Fruit fly (Drosophila melanogaster) whole organism, embryonic: ENCODE data around the gene Syt1.

Source experiments
- Abd-B ChIP-seq: fragments of 200-800 bp; sonication (Bioruptor generic); optimal IDR thresholded peaks from 2 replicates; lab custom pipeline; 2018; ENCODE audit warnings: missing biosample characterization, mild to moderate bottlenecking, missing genetic modification characterization, moderate library complexity
- CG10366 ChIP-seq: fragments of 200-800 bp; sonication (Bioruptor generic); IDR thresholded peaks from 2 replicates; pipeline ENCODE4 v1.3.6; 2022; ENCODE audit warnings: missing biosample characterization, missing genetic modification characterization
- CG11504 ChIP-seq: fragments of 200-800 bp; sonication (Bioruptor generic); optimal IDR thresholded peaks from 3 replicates; lab custom pipeline; 2019; ENCODE audit warnings: missing biosample characterization, mild to moderate bottlenecking, missing genetic modification characterization, moderate library complexity
- CG14441 ChIP-seq: fragments of 200-800 bp; sonication (Bioruptor generic); IDR thresholded peaks from 2 replicates; pipeline ENCODE4 v1.3.6; 2022; ENCODE audit warnings: missing biosample characterization, missing genetic modification characterization
- CG15073 ChIP-seq: fragments of 200-800 bp; sonication (Bioruptor generic); optimal IDR thresholded peaks from 2 replicates; lab custom pipeline; 2016; ENCODE audit warnings: missing biosample characterization, missing genetic modification characterization
- CG1529 ChIP-seq: fragments of 200-800 bp; sonication (Bioruptor generic); optimal IDR thresholded peaks from 3 replicates; lab custom pipeline; 2018; ENCODE audit warnings: missing biosample characterization, missing genetic modification characterization
- CG15479 ChIP-seq: fragments of 200-800 bp; sonication (Bioruptor generic); optimal IDR thresholded peaks from 3 replicates; lab custom pipeline; 2019; ENCODE audit warnings: missing biosample characterization, mild to moderate bottlenecking, missing genetic modification characterization, moderate library complexity
- CG15696 ChIP-seq: fragments of 200-800 bp; sonication (Bioruptor generic); optimal IDR thresholded peaks from 2 replicates; lab custom pipeline; 2019; ENCODE audit warnings: missing biosample characterization, mild to moderate bottlenecking, missing genetic modification characterization, moderate library complexity
- CG16863 ChIP-seq: fragments of 200-800 bp; sonication (Bioruptor generic); optimal IDR thresholded peaks from 3 replicates; lab custom pipeline; 2016; ENCODE audit warnings: missing biosample characterization, missing genetic modification characterization
- CG3726 ChIP-seq: fragments of 200-800 bp; sonication (Bioruptor generic); IDR thresholded peaks from 3 replicates; pipeline ENCODE4, ENCODE4 v1.3.6; 2022; ENCODE audit warnings: missing biosample characterization, missing genetic modification characterization
- CG4730 ChIP-seq: fragments of 200-800 bp; sonication (Bioruptor generic); IDR thresholded peaks from 2 replicates; pipeline ENCODE4 v1.3.6; 2022; ENCODE audit warnings: missing biosample characterization, missing genetic modification characterization
- CG4820 ChIP-seq: fragments of 200-800 bp; sonication (Bioruptor generic); optimal IDR thresholded peaks from 3 replicates; lab custom pipeline; 2016; ENCODE audit warnings: missing biosample characterization, missing genetic modification characterization
- CG4854 ChIP-seq: fragments of 200-800 bp; sonication (Bioruptor generic); optimal IDR thresholded peaks from 2 replicates; lab custom pipeline; 2016; ENCODE audit warnings: missing biosample characterization, missing genetic modification characterization, inconsistent platforms
- CG5180 ChIP-seq: fragments of 200-800 bp; sonication (Bioruptor generic); optimal IDR thresholded peaks from 3 replicates; lab custom pipeline; 2017; ENCODE audit warnings: missing biosample characterization, missing genetic modification characterization, mild to moderate bottlenecking, moderate library complexity, missing genetic modification reagents
- CG6813 ChIP-seq: fragments of 200-800 bp; sonication (Bioruptor generic); optimal IDR thresholded peaks from 2 replicates; lab custom pipeline; 2017; ENCODE audit warnings: missing biosample characterization, missing genetic modification characterization, mild to moderate bottlenecking, moderate library complexity, missing genetic modification reagents
- CG8359 ChIP-seq: fragments of 200-800 bp; sonication (Bioruptor generic); optimal IDR thresholded peaks from 2 replicates; lab custom pipeline; 2017; ENCODE audit warnings: missing biosample characterization, mild to moderate bottlenecking, missing genetic modification characterization, borderline replicate concordance
- CG8478 ChIP-seq: fragments of >200 bp; optimal IDR thresholded peaks from 2 replicates; lab custom pipeline; 2018
- CG9609 ChIP-seq: fragments of 200-800 bp; sonication (Bioruptor generic); optimal IDR thresholded peaks from 3 replicates; lab custom pipeline; 2016; ENCODE audit warnings: missing biosample characterization, missing genetic modification characterization
- Dek ChIP-seq: fragments of 200-800 bp; sonication (Bioruptor generic); optimal IDR thresholded peaks from 3 replicates; lab custom pipeline; 2019; ENCODE audit warnings: missing biosample characterization, mild to moderate bottlenecking, missing genetic modification characterization, moderate library complexity
- Jarid2 ChIP-seq: fragments of 200-800 bp; sonication (Bioruptor generic); optimal IDR thresholded peaks from 3 replicates; lab custom pipeline; 2017; ENCODE audit warnings: mild to moderate bottlenecking, missing biosample characterization, missing genetic modification reagents, missing genetic modification characterization
- Kr ChIP-seq: fragments of 200-800 bp; sonication (Bioruptor generic); optimal IDR thresholded peaks from 2 replicates; lab custom pipeline; 2017; ENCODE audit warnings: missing biosample characterization, mild to moderate bottlenecking, missing genetic modification characterization
- Lpt ChIP-seq: fragments of >200 bp; optimal IDR thresholded peaks from 2 replicates; lab custom pipeline; 2018; ENCODE audit warnings: missing biosample characterization, missing genetic modification characterization
- Meics ChIP-seq: fragments of 200-800 bp; sonication (Bioruptor generic); optimal IDR thresholded peaks from 2 replicates; lab custom pipeline; 2017; ENCODE audit warnings: missing biosample characterization, mild to moderate bottlenecking, missing genetic modification characterization
- PHDP ChIP-seq: fragments of 200-800 bp; sonication (Bioruptor generic); optimal IDR thresholded peaks from 3 replicates; lab custom pipeline; 2018; ENCODE audit warnings: missing biosample characterization, mild to moderate bottlenecking, missing genetic modification characterization, moderate library complexity
- Six4 ChIP-seq: fragments of 200-800 bp; sonication (Bioruptor generic); optimal IDR thresholded peaks from 2 replicates; lab custom pipeline; 2016; ENCODE audit warnings: missing biosample characterization, missing genetic modification characterization
- abd-A ChIP-seq: fragments of 200-800 bp; sonication (Bioruptor generic); optimal IDR thresholded peaks from 3 replicates; lab custom pipeline; 2019; ENCODE audit warnings: missing biosample characterization, mild to moderate bottlenecking, missing genetic modification characterization, moderate library complexity
- ato ChIP-seq: fragments of 200-800 bp; sonication (Bioruptor generic); IDR thresholded peaks from 2 replicates; pipeline ENCODE4 v1.3.6; 2022; ENCODE audit warnings: missing biosample characterization, missing genetic modification characterization; ENCODE audit not compliant: partially characterized antibody
- bigmax ChIP-seq: fragments of 200-800 bp; sonication (Bioruptor generic); optimal IDR thresholded peaks from 2 replicates; lab custom pipeline; 2018; ENCODE audit warnings: missing biosample characterization, mild to moderate bottlenecking, missing genetic modification characterization
- crc ChIP-seq: fragments of 200-800 bp; sonication (Bioruptor generic); optimal IDR thresholded peaks from 2 replicates; lab custom pipeline; 2016; ENCODE audit warnings: missing biosample characterization, missing genetic modification characterization
- dati ChIP-seq: fragments of 200-800 bp; sonication (Bioruptor generic); IDR thresholded peaks from 2 replicates; pipeline ENCODE4 v1.3.6; 2022; ENCODE audit warnings: missing biosample characterization, missing genetic modification characterization
- dm ChIP-seq: fragments of 200-800 bp; sonication (Bioruptor generic); optimal IDR thresholded peaks from 3 replicates; lab custom pipeline; 2016; ENCODE audit warnings: missing biosample characterization, missing genetic modification characterization
- dmrt99B ChIP-seq: fragments of 200-800 bp; sonication (Bioruptor generic); optimal IDR thresholded peaks from 2 replicates; lab custom pipeline; 2018; ENCODE audit warnings: missing biosample characterization, mild to moderate bottlenecking, missing genetic modification characterization, moderate library complexity
- eve ChIP-seq, 2 experiments: fragments of >200 bp; optimal IDR thresholded peaks; 2 replicates each; lab custom pipeline; 2017; ENCODE audit warnings: missing biosample characterization in 2 of 2, missing genetic modification characterization in 2 of 2
- eyg ChIP-seq: fragments of 200-800 bp; sonication (Bioruptor generic); optimal IDR thresholded peaks from 3 replicates; lab custom pipeline; 2016; ENCODE audit warnings: missing biosample characterization, missing genetic modification characterization
- gsb-n ChIP-seq: fragments of 200-800 bp; sonication (Bioruptor generic); optimal IDR thresholded peaks from 3 replicates; lab custom pipeline; 2018; ENCODE audit warnings: missing biosample characterization, mild to moderate bottlenecking, missing genetic modification characterization
- jigr1 ChIP-seq: fragments of 200-800 bp; sonication (Bioruptor generic); IDR thresholded peaks from 3 replicates; pipeline ENCODE4 v1.3.6; 2022; ENCODE audit warnings: missing biosample characterization, missing genetic modification characterization
- ken ChIP-seq: fragments of 200-800 bp; sonication (Bioruptor generic); IDR thresholded peaks from 3 replicates; pipeline ENCODE4 v1.3.6; 2022; ENCODE audit warnings: missing biosample characterization, missing genetic modification characterization
- mld ChIP-seq: fragments of 200-800 bp; sonication (Bioruptor generic); IDR thresholded peaks from 3 replicates; pipeline ENCODE4 v1.3.6; 2022; ENCODE audit warnings: missing biosample characterization, missing genetic modification characterization; ENCODE audit not compliant: partially characterized antibody
- nerfin-2 ChIP-seq: fragments of 200-800 bp; sonication (Bioruptor generic); IDR thresholded peaks from 2 replicates; pipeline ENCODE4 v1.3.6; 2022; ENCODE audit warnings: missing biosample characterization, missing genetic modification characterization; ENCODE audit not compliant: partially characterized antibody
- oc ChIP-seq: fragments of 200-800 bp; sonication (Bioruptor generic); optimal IDR thresholded peaks from 2 replicates; lab custom pipeline; 2018; ENCODE audit warnings: missing biosample characterization, mild to moderate bottlenecking, missing genetic modification characterization, moderate library complexity
- peb ChIP-seq: fragments of 200-800 bp; sonication (Bioruptor generic); IDR thresholded peaks from 2 replicates; pipeline ENCODE4 v1.3.6; 2022; ENCODE audit warnings: missing biosample characterization, missing genetic modification characterization
- pfk ChIP-seq: fragments of 200-800 bp; sonication (Bioruptor generic); optimal IDR thresholded peaks from 2 replicates; lab custom pipeline; 2018; ENCODE audit warnings: missing biosample characterization, mild to moderate bottlenecking, missing genetic modification characterization, moderate library complexity
- repo ChIP-seq: fragments of 200-800 bp; sonication (Bioruptor generic); optimal IDR thresholded peaks from 2 replicates; lab custom pipeline; 2016; ENCODE audit warnings: missing biosample characterization, missing genetic modification characterization
- schlank ChIP-seq: fragments of 200-800 bp; sonication (Bioruptor generic); optimal IDR thresholded peaks from 2 replicates; lab custom pipeline; 2018; ENCODE audit warnings: missing biosample characterization, mild to moderate bottlenecking, missing genetic modification characterization
- shn ChIP-seq: fragments of 200-800 bp; sonication (Bioruptor generic); optimal IDR thresholded peaks from 3 replicates; lab custom pipeline; 2016; ENCODE audit warnings: missing biosample characterization, missing genetic modification characterization
- slp2 ChIP-seq: fragments of 200-800 bp; sonication (Bioruptor generic); optimal IDR thresholded peaks from 2 replicates; lab custom pipeline; 2016; ENCODE audit warnings: missing biosample characterization, missing genetic modification characterization
- toy ChIP-seq: fragments of 200-800 bp; sonication (Bioruptor generic); IDR thresholded peaks from 2 replicates; pipeline ENCODE4 v1.3.6; 2022; ENCODE audit warnings: missing biosample characterization, missing genetic modification characterization
- ttk ChIP-seq: fragments of 200-800 bp; sonication (Bioruptor generic); IDR thresholded peaks from 2 replicates; pipeline ENCODE4 v2.1.2; 2022; ENCODE audit warnings: missing biosample characterization, missing genetic modification characterization
- tup ChIP-seq: fragments of 200-800 bp; sonication (Bioruptor generic); optimal IDR thresholded peaks from 2 replicates; lab custom pipeline; 2016; ENCODE audit warnings: missing biosample characterization, mild to moderate bottlenecking, missing genetic modification characterization, moderate library complexity
- unpg ChIP-seq: fragments of 200-800 bp; sonication (Bioruptor generic); optimal IDR thresholded peaks from 3 replicates; lab custom pipeline; 2018; ENCODE audit warnings: missing biosample characterization, mild to moderate bottlenecking, missing genetic modification characterization, moderate library complexity

Gene Syt1

DNA sequence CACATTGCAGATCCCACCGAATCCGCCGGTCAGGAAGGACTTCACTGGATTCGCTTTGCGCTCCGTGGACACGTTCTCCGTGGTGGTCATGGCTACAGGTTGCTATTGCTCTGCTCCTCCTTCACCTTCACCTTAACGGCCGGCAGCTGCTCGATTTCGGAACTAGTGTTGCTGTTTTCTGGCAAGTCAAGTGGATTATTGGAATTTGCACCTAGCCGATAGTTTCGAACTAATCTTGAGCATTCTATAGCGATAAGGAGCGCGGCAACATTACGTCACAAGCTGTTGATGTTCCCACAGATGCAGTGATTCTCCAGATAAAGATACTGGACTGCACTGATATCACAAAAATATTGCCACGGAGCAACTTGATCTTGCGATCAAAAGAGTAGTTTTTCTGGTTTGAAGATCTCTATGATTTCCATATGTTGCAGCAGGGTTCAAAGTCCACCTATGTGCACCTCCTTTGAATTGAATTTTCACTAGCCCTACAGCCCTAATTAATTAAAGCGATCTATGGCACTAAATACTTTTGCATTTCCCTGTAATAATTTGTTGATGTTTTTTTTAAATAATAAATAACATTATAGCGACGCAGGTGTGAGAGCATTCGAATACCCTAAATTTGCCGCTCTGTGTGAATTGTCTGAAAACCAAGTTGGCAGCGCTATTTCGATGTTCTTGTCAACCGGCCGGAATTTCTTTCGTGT, 30.1 kb downstream of the Syt1 start, which contains the start of the genes colt and HINT1 (continued):
- TF ChIP-seq dmrt99B (tag; lab: Kevin White, UChicago) (no peak), CG15479 (GFP tag; lab: Kevin White, UChicago) (peak; percentile 20), oc (no peak), ato (GFP tag; lab: Robert Waterston, UW) (no peak), tup (GFP tag; lab: Kevin White, UChicago) (no peak), unpg (GFP tag; lab: Kevin White, UChicago) (no peak), CG14441 (GFP tag; lab: Robert Waterston, UW) (peak; percentile 37; the same call in 1 of the 2 replicates), PHDP (peak; percentile 17), CG15696 (tag; lab: Kevin White, UChicago) (no peak), CG4730 (GFP tag; lab: Robert Waterston, UW) (no peak), shn (GFP tag; lab: Kevin White, UChicago) (no peak), bigmax (GFP tag; lab: Kevin White, UChicago) (no peak), slp2 (GFP tag; lab: Kevin White, UChicago) (no peak), repo (GFP tag; lab: Kevin White, UChicago) (no peak), toy (GFP tag; lab: Robert Waterston, UW) (no peak), CG1529 (no peak), CG3726 (GFP tag; lab: Robert Waterston, UW) (no peak), ttk (GFP tag; lab: Robert Waterston, UW) (no peak), pfk (no peak), CG8359 (no peak), CG11504 (tag; lab: Kevin White, UChicago) (peak; percentile 50), CG5180 (no peak), CG4820 (no peak), peb (no peak), Jarid2 (GFP tag; lab: Kevin White, UChicago) (no peak), CG6813 (GFP tag; lab: Kevin White, UChicago) (no peak), abd-A (no peak), eve (GFP tag; optimal IDR thresholded peaks at IDR 0.05; lab: Kevin White, UChicago) (no peak), CG9609 (GFP tag; lab: Kevin White, UChicago) (no peak), crc (no peak), CG4854 (GFP tag; lab: Kevin White, UChicago) (no peak), Kr (GFP tag; lab: Kevin White, UChicago) (no peak), CG8478 (lab: Kevin White, UChicago) (no peak), CG15073 (GFP tag; lab: Kevin White, UChicago) (no peak), gsb-n (peak; percentile 28), schlank (tag; lab: Kevin White, UChicago) (no peak), nerfin-2 (GFP tag; lab: Robert Waterston, UW) (no peak), jigr1 (peak; percentile 80; the same call in 1 of the 3 replicates), Lpt (GFP tag; lab: Kevin White, UChicago) (no peak), dm (GFP tag; lab: Kevin White, UChicago) (no peak), eyg (GFP tag; lab: Kevin White, UChicago) (no peak), mld (no peak), Dek (tag; lab: Kevin White, UChicago) (peak; percentile 27), Meics (GFP tag; lab: Kevin White, UChicago) (peak; percentile 28), ken (no peak), Six4 (GFP tag; lab: Kevin White, UChicago) (no peak), CG10366 (GFP tag; lab: Robert Waterston, UW) (no peak), CG16863 (GFP tag; lab: Kevin White, UChicago) (no peak), dati (GFP tag; lab: Robert Waterston, UW) (no peak), Abd-B (GFP tag; lab: Kevin White, UChicago) (peak; percentile 21)
